Worm (Caenorhabditis elegans): ENCODE data around the gene B0238.12.
A peak's percentile ranks its signal among the peaks of the same experiment; 100 is the strongest.

Gene B0238.12

DNA sequence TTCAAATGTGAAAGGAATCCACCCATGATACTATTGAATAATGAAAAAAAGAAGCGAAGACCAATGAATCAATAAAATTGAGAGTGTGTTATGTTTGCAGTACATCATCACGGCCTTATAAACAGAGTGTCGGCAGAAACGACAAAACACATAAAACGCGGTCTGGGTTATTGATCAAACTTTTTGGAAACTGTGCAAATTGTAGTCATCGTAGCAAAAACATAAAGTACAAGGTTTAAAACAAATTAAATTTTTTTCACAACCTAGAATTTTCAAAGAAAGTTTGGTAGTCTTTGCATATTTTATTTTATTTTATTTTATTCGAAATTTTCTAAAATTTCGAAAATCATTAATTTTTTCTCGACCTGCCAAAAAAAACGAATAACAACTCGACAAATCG, 22.6 kb upstream of the B0238.12 start, which contains the start of gene cest-35.1:
Gene cest-35.1 (minus strand): TSS at position 101 of the 400 bp plus-strand sequence.
- TF ChIP-seq tbx-37 (GFP tag; conservative IDR thresholded peaks at IDR 0.05) (no peak), sea-1 (GFP tag; conservative IDR thresholded peaks at IDR 0.05) (no peak), hmg-4 (GFP tag; optimal IDR thresholded peaks at IDR 0.05) (no peak), hnd-1 (tag; optimal IDR thresholded peaks at IDR 0.05) (no peak), tbx-11 (GFP tag; IDR thresholded peaks at IDR 0.05) (no peak), tra-4 (tag; optimal IDR thresholded peaks at IDR 0.05) (no peak), ets-7 (tag; optimal IDR thresholded peaks at IDR 0.05) (no peak)

DNA sequence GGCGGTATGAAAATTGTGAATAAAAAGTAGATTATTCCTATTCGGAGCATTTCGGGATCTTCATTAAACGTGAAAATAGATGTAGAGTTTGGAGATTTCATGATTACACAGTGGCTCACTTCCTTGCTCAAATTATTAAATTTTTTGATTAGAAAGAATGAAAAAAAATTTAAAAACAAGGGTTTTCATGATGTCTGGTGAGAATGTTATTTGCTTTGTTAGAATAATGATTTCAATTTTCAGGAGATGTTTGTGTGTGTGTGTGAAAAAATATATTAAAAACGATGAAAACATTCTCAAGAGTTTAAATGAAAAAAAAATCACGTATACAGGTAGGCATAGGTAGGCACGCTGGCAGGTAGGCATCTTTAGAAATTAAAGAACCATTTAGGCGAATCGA, 13.6 kb upstream of the B0238.12 start, which contains the start of gene srt-68:
Gene srt-68 (minus strand): TSS at position 101 of the 400 bp plus-strand sequence.
- TF ChIP-seq hnd-1 (tag; optimal IDR thresholded peaks at IDR 0.05) (no peak), flt-1 (GFP tag; IDR thresholded peaks at IDR 0.05) (no peak), tbx-37 (GFP tag; conservative IDR thresholded peaks at IDR 0.05) (no peak), scrt-1 (GFP tag; IDR thresholded peaks at IDR 0.05) (no peak), B0310.2 (tag; optimal IDR thresholded peaks at IDR 0.05) (no peak), ceh-36 (tag; optimal IDR thresholded peaks at IDR 0.05) (no peak), ama-1 (optimal IDR thresholded peaks at IDR 0.05) (no peak), tbx-11 (GFP tag; IDR thresholded peaks at IDR 0.05) (no peak), ets-7 (tag; optimal IDR thresholded peaks at IDR 0.05) (no peak), aly-1 (tag; optimal IDR thresholded peaks at IDR 0.05) (no peak), sea-1 (GFP tag; conservative IDR thresholded peaks at IDR 0.05) (no peak)

DNA sequence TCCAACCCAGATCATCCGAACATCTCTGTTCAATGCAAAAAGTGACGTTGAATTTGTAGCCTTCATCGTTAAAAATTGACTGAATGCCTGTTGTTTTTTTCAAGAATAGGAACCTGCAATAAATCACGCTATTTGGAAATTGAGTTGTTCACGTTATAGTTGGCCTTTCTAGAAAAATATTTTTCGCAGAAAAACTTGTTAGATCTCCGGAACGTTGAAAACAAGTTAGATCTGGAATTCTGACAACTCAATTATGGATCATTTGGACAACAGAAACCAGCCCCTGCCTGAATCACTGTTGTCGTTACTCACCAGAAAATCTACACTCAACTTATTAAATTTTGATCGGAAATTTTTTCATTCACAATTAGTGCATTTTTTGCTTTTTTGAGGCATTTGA, 8.3 kb upstream of the B0238.12 start, which contains the start of gene srt-67:
Gene srt-67 (minus strand): TSS at position 101 of the 400 bp plus-strand sequence.
- TF ChIP-seq tbx-11 (GFP tag; IDR thresholded peaks at IDR 0.05) (no peak), ceh-36 (tag; optimal IDR thresholded peaks at IDR 0.05) (no peak), sea-1 (GFP tag; conservative IDR thresholded peaks at IDR 0.05) (no peak), tra-4 (tag; optimal IDR thresholded peaks at IDR 0.05) (no peak), hnd-1 (tag; optimal IDR thresholded peaks at IDR 0.05) (no peak), scrt-1 (GFP tag; IDR thresholded peaks at IDR 0.05) (no peak), ceh-13 (GFP tag; optimal IDR thresholded peaks at IDR 0.05) (no peak), ets-7 (tag; optimal IDR thresholded peaks at IDR 0.05) (no peak), hmbx-1 (tag; optimal IDR thresholded peaks at IDR 0.05) (no peak), aly-1 (tag; optimal IDR thresholded peaks at IDR 0.05) (no peak), F13C5.2 (tag; optimal IDR thresholded peaks at IDR 0.05) (no peak), B0310.2 (tag; optimal IDR thresholded peaks at IDR 0.05) (no peak), pes-1 (GFP tag; IDR thresholded peaks at IDR 0.05) (no peak), ama-1 (optimal IDR thresholded peaks at IDR 0.05) (no peak), flt-1 (GFP tag; IDR thresholded peaks at IDR 0.05) (no peak), tbx-37 (GFP tag; conservative IDR thresholded peaks at IDR 0.05) (no peak), hmg-4 (GFP tag; optimal IDR thresholded peaks at IDR 0.05) (no peak)

DNA sequence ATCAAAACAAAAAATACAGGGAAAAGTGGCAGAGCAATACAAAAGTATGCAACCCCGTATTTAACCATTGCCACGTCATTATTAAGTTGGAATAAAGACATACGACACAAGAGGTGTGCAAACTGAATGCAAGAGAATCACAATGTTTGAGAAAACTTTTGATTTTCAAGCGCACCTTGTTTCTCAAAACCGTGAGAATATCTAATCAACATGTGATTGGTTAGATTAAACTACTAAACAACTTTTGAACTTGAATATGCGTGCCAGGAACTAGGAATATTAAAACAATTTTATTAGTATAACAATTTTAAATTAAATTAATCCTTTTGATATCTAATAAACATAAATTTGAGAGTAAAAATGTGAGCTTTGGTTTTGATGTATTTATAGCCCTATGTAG, 6.2 kb upstream of the B0238.12 start, which contains the start of gene srt-70:
Gene srt-70 (minus strand): TSS at position 101 of the 400 bp plus-strand sequence.
- no peak for TF ChIP-seq ets-7 (tag; optimal IDR thresholded peaks at IDR 0.05)
- TF ChIP-seq tbx-11 (GFP tag; IDR thresholded peaks at IDR 0.05) = no peak
- no peak for TF ChIP-seq ama-1 (optimal IDR thresholded peaks at IDR 0.05)
- no peak for TF ChIP-seq aly-1 (tag; optimal IDR thresholded peaks at IDR 0.05)
- TF ChIP-seq ceh-13 (GFP tag; optimal IDR thresholded peaks at IDR 0.05) = no peak
- TF ChIP-seq hmbx-1 (tag; optimal IDR thresholded peaks at IDR 0.05) = no peak
- TF ChIP-seq hnd-1 (tag; optimal IDR thresholded peaks at IDR 0.05) = no peak

DNA sequence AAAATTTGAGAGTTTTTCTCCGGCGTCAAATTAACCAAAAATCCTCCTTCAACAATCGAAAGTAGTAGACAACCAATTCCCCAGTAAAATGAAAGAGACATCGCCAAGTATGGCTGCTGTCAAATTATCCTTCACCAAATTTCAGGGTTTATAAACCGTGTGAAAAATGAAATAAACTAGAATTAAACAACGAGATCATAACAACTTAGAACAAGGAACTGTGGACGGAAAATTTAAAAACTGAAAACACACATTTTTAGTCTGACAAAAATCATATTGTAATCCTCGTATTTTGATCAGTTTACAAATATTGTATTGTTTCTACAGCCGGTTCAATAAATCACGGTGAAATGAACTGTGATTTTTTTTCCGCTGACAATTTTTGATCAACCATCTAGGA, 2.6 kb upstream of the B0238.12 start, which contains the start of gene cest-30:
Gene cest-30 (minus strand): TSS at position 101 of the 400 bp plus-strand sequence.
- no peak for TF ChIP-seq flt-1 (GFP tag; IDR thresholded peaks at IDR 0.05)
- no peak for TF ChIP-seq hmbx-1 (tag; optimal IDR thresholded peaks at IDR 0.05)
- no peak for TF ChIP-seq ama-1 (optimal IDR thresholded peaks at IDR 0.05)
- no peak for TF ChIP-seq hnd-1 (tag; optimal IDR thresholded peaks at IDR 0.05)
- TF ChIP-seq aly-1 (tag; optimal IDR thresholded peaks at IDR 0.05) = no peak
- no peak for TF ChIP-seq B0310.2 (tag; optimal IDR thresholded peaks at IDR 0.05)

DNA sequence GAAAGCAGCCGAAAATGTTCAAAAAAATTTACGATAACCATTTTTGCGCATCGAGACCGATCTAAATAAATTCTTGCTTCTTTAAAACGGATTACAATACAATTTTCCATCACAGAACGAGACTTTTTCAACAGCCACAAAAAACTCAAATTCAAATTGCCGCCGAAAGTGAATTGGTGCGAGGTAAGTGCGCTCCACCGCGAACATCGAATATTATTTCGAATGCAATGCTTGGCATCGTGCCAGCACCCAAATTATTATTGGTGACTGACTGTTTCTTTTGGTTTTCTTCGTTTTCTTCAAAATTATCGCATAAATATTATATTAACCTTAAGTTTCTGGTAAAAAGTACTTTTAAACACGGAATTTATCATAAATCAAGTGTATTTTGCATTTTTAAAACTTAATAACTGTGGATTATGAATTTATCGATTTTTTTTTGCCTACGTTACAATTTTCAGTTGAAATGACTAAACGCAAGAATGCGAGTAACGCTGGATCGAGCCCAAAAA, 3.4 kb downstream of the B0238.12 start, which contains the start of gene penr-1:
Gene penr-1 (plus strand): TSS at position 462 of the 512 bp plus-strand sequence.
- TF ChIP-seq ama-1 (optimal IDR thresholded peaks at IDR 0.05) (no peak), tbx-37 (GFP tag; conservative IDR thresholded peaks at IDR 0.05) (no peak), pes-1 (GFP tag; IDR thresholded peaks at IDR 0.05) (no peak), ets-7 (tag; optimal IDR thresholded peaks at IDR 0.05) (no peak), F13C5.2 (tag; optimal IDR thresholded peaks at IDR 0.05) (peak; percentile 19), scrt-1 (GFP tag; IDR thresholded peaks at IDR 0.05) (no peak), hmbx-1 (tag; optimal IDR thresholded peaks at IDR 0.05) (no peak), tra-4 (tag; optimal IDR thresholded peaks at IDR 0.05) (no peak)

DNA sequence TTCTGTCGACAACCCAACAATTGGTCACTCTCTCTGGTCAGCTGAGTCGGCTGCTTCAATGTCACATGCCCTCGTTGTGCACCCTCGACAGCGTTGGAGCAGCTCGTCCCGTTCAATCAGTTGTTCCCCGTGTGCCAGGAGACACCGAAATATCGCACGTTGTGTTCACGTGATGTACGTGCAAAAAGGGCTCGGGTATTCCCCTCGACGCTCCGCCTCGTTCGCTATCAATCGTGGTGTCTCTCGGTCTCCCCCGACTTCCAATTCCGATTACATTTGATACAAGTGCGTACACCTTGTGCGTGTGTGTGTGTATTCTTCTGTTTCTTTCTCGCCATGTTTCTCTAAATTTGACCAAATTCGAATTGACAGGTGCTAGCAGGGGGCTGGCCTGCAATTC, 5.8 kb downstream of the B0238.12 start:
- no peak for TF ChIP-seq sea-1 (GFP tag; conservative IDR thresholded peaks at IDR 0.05)
- TF ChIP-seq hnd-1 (tag; optimal IDR thresholded peaks at IDR 0.05) = no peak
- TF ChIP-seq F13C5.2 (tag; optimal IDR thresholded peaks at IDR 0.05) = no peak
- TF ChIP-seq B0310.2 (tag; optimal IDR thresholded peaks at IDR 0.05) = no peak
- TF ChIP-seq ceh-13 (GFP tag; optimal IDR thresholded peaks at IDR 0.05) = no peak
- no peak for TF ChIP-seq tbx-37 (GFP tag; conservative IDR thresholded peaks at IDR 0.05)
- no peak for TF ChIP-seq pes-1 (GFP tag; IDR thresholded peaks at IDR 0.05)

DNA sequence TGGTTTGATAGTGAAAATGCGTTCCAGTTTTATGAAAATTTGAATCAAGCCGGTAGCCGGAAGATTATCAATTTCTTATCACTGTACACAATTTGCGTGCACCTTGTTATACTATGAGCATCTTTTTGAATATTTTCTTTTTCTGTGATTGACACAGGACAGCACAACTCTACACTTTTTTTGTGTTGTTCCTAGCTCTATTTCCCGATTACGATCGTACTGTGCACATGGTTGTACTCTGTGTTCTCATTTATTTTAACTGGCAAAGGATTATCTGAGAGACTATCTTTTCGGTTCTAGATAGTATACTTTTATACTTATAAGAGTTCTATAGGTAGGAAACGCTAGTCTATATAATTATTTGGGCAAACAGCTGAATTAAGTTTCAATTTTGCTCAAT, 6.4 kb downstream of the B0238.12 start:
- TF ChIP-seq ceh-13 (GFP tag; optimal IDR thresholded peaks at IDR 0.05) (no peak), sea-1 (GFP tag; conservative IDR thresholded peaks at IDR 0.05) (no peak), B0310.2 (tag; optimal IDR thresholded peaks at IDR 0.05) (no peak), tbx-11 (GFP tag; IDR thresholded peaks at IDR 0.05) (no peak), hnd-1 (tag; optimal IDR thresholded peaks at IDR 0.05) (no peak)

Measured in whole organism, early embryonic.